Worm (Caenorhabditis elegans) whole organism, late embryonic: ENCODE measurements around the gene C33F10.11.
A peak's percentile ranks its signal among the peaks of the same experiment; 100 is the strongest.

ENCODE experiments used
- C08G9.2 ChIP-seq: sonication (generic microtip); optimal IDR thresholded peaks from 2 replicates; lab custom pipeline; 2016; ENCODE audit warnings: mild to moderate bottlenecking, missing genetic modification characterization, moderate library complexity, missing compliant biosample characterization
- T23F11.4 ChIP-seq: fragments of 200-800 bp; sonication (Bioruptor generic); optimal IDR thresholded peaks from 2 replicates; lab custom pipeline; 2018; ENCODE audit warnings: mild to moderate bottlenecking, missing genetic modification characterization, missing compliant biosample characterization
- Y22D7AL.16 ChIP-seq: sonication (generic microtip); optimal IDR thresholded peaks from 2 replicates; lab custom pipeline; 2016; ENCODE audit warnings: missing genetic modification characterization, missing compliant biosample characterization
- ahr-1 ChIP-seq: sonication (generic microtip); optimal IDR thresholded peaks from 2 replicates; lab custom pipeline; 2016; ENCODE audit warnings: missing genetic modification characterization, missing compliant biosample characterization
- ama-1 ChIP-seq: fragments of 150-350 bp; optimal IDR thresholded peaks from 2 replicates; lab custom pipeline; 2014
- ceh-18 ChIP-seq: sonication (generic microtip); optimal IDR thresholded peaks from 2 replicates; lab custom pipeline; 2016; ENCODE audit warnings: missing genetic modification characterization, missing compliant biosample characterization
- ceh-19 ChIP-seq: fragments of 200-800 bp; sonication (Bioruptor generic); optimal IDR thresholded peaks from 2 replicates; lab custom pipeline; 2018; ENCODE audit warnings: mild to moderate bottlenecking, missing genetic modification characterization, missing compliant biosample characterization
- ceh-22 ChIP-seq: sonication (generic microtip); optimal IDR thresholded peaks from 2 replicates; lab custom pipeline; 2017; ENCODE audit warnings: missing biosample characterization, missing genetic modification characterization
- ceh-24 ChIP-seq: sonication (generic microtip); optimal IDR thresholded peaks from 2 replicates; lab custom pipeline; 2016; ENCODE audit warnings: mild to moderate bottlenecking, missing genetic modification characterization, missing compliant biosample characterization
- ceh-31 ChIP-seq: sonication (generic microtip); optimal IDR thresholded peaks from 2 replicates; lab custom pipeline; 2016; ENCODE audit warnings: missing genetic modification characterization, missing compliant biosample characterization
- ceh-45 ChIP-seq: fragments of 200-800 bp; sonication (Bioruptor generic); IDR thresholded peaks from 2 replicates; pipeline ENCODE4 v1.3.6; 2022; ENCODE audit warnings: missing genetic modification reagents, missing genetic modification characterization, missing compliant biosample characterization
- ceh-48 ChIP-seq: sonication (generic microtip); optimal IDR thresholded peaks from 2 replicates; lab custom pipeline; 2016; ENCODE audit warnings: missing genetic modification characterization, inconsistent platforms, missing compliant biosample characterization
- ceh-6 ChIP-seq: fragments of 200-800 bp; sonication (Bioruptor generic); optimal IDR thresholded peaks from 2 replicates; lab custom pipeline; 2018; ENCODE audit warnings: mild to moderate bottlenecking, missing genetic modification characterization, missing compliant biosample characterization
- dmd-4 ChIP-seq: sonication (generic microtip); optimal IDR thresholded peaks from 2 replicates; lab custom pipeline; 2016; ENCODE audit warnings: borderline replicate concordance, missing genetic modification characterization, missing compliant biosample characterization
- elt-2 ChIP-seq: sonication (generic microtip); optimal IDR thresholded peaks from 2 replicates; lab custom pipeline; 2016; ENCODE audit warnings: missing genetic modification reagents, missing genetic modification characterization, missing compliant biosample characterization
- ets-4 ChIP-seq: sonication (generic microtip); optimal IDR thresholded peaks from 2 replicates; lab custom pipeline; 2016; ENCODE audit warnings: missing genetic modification characterization, missing compliant biosample characterization
- gmeb-2 ChIP-seq: sonication (generic microtip); optimal IDR thresholded peaks from 2 replicates; lab custom pipeline; 2016; ENCODE audit warnings: missing genetic modification characterization, inconsistent platforms, missing compliant biosample characterization
- hlh-13 ChIP-seq: fragments of 200-800 bp; sonication (Bioruptor generic); optimal IDR thresholded peaks from 2 replicates; lab custom pipeline; 2018; ENCODE audit warnings: mild to moderate bottlenecking, missing genetic modification characterization, missing compliant biosample characterization
- hlh-8 ChIP-seq: sonication (generic microtip); optimal IDR thresholded peaks from 2 replicates; lab custom pipeline; 2016; ENCODE audit warnings: missing genotype, missing genetic modification characterization, missing compliant biosample characterization
- lim-6 ChIP-seq: sonication (generic microtip); optimal IDR thresholded peaks from 2 replicates; lab custom pipeline; 2016; ENCODE audit warnings: missing genetic modification characterization, missing compliant biosample characterization
- lin-11 ChIP-seq: fragments of 200-800 bp; sonication (Bioruptor generic); optimal IDR thresholded peaks from 2 replicates; lab custom pipeline; 2018; ENCODE audit warnings: mild to moderate bottlenecking, missing genetic modification characterization, missing compliant biosample characterization
- madf-2 ChIP-seq: sonication (generic microtip); optimal IDR thresholded peaks from 2 replicates; lab custom pipeline; 2017; ENCODE audit warnings: missing genetic modification characterization, missing compliant biosample characterization
- mec-3 ChIP-seq: sonication (generic microtip); optimal IDR thresholded peaks from 2 replicates; lab custom pipeline; 2016; ENCODE audit warnings: borderline replicate concordance, missing genetic modification characterization, missing compliant biosample characterization
- nfya-1 ChIP-seq: sonication (generic microtip); optimal IDR thresholded peaks from 2 replicates; lab custom pipeline; 2017; ENCODE audit warnings: missing genetic modification characterization, mild to moderate bottlenecking, missing compliant biosample characterization, antibody characterized with exemption, moderate library complexity
- nhr-11 ChIP-seq: fragments of 150-350 bp; optimal IDR thresholded peaks from 2 replicates; lab custom pipeline; 2014; ENCODE audit warnings: missing biosample characterization, missing genetic modification characterization
- nhr-232 ChIP-seq: sonication (generic microtip); optimal IDR thresholded peaks from 2 replicates; lab custom pipeline; 2016; ENCODE audit warnings: missing genetic modification characterization, missing compliant biosample characterization
- pag-3 ChIP-seq: sonication (generic microtip); optimal IDR thresholded peaks from 2 replicates; lab custom pipeline; 2016; ENCODE audit warnings: missing compliant biosample characterization, missing genetic modification characterization, borderline replicate concordance
- pat-9 ChIP-seq: fragments of 200-800 bp; sonication (Bioruptor generic); optimal IDR thresholded peaks from 2 replicates; lab custom pipeline; 2018; ENCODE audit warnings: mild to moderate bottlenecking, missing genetic modification characterization, moderate library complexity, missing compliant biosample characterization
- pax-1 ChIP-seq: fragments of 150-350 bp; optimal IDR thresholded peaks from 2 replicates; lab custom pipeline; 2014; ENCODE audit warnings: missing biosample characterization, missing genetic modification characterization
- pha-4 ChIP-seq: fragments of 150-350 bp; optimal IDR thresholded peaks from 2 replicates; lab custom pipeline; 2018; ENCODE audit warnings: missing biosample characterization, missing genetic modification reagents, missing genetic modification characterization
- pros-1 ChIP-seq: fragments of 150-350 bp; optimal IDR thresholded peaks from 2 replicates; lab custom pipeline; 2014; ENCODE audit warnings: missing biosample characterization, missing genetic modification reagents, missing genetic modification characterization
- ref-2 ChIP-seq: sonication (generic microtip); optimal IDR thresholded peaks from 2 replicates; lab custom pipeline; 2016; ENCODE audit warnings: missing genetic modification characterization, missing compliant biosample characterization
- rnt-1 ChIP-seq: sonication (generic microtip); optimal IDR thresholded peaks from 2 replicates; lab custom pipeline; 2016; ENCODE audit warnings: missing genetic modification characterization, missing compliant biosample characterization
- sox-2 ChIP-seq: fragments of 200-800 bp; sonication (Bioruptor generic); IDR thresholded peaks from 2 replicates; pipeline ENCODE4 v1.3.6; 2022; ENCODE audit warnings: missing genetic modification reagents, missing genetic modification characterization, missing compliant biosample characterization
- sox-4 ChIP-seq: sonication (generic microtip); optimal IDR thresholded peaks from 2 replicates; lab custom pipeline; 2017; ENCODE audit warnings: mild to moderate bottlenecking, missing genetic modification characterization, inconsistent platforms, missing compliant biosample characterization
- tbx-7 ChIP-seq: sonication (generic microtip); optimal IDR thresholded peaks from 2 replicates; lab custom pipeline; 2016; ENCODE audit warnings: missing genotype, missing genetic modification characterization, missing compliant biosample characterization
- unc-3 ChIP-seq, 2 experiments: fragments of 200-800 bp in 1 of 2; sonication (Bioruptor generic) in 1 of 2; sonication (generic microtip) in 1 of 2; conservative IDR thresholded peaks in 1 of 2; optimal IDR thresholded peaks in 1 of 2; 2 replicates each; pipeline versions ENCODE4 v1.3.6 to Lab custom; 2016 to 2022; ENCODE audit warnings: missing compliant biosample characterization in 2 of 2, missing genetic modification characterization in 2 of 2, missing genetic modification reagents in 1 of 2
- unc-42 ChIP-seq: sonication (generic microtip); optimal IDR thresholded peaks from 2 replicates; lab custom pipeline; 2016; ENCODE audit warnings: missing genotype, missing genetic modification characterization, missing compliant biosample characterization
- unc-55 ChIP-seq: sonication (generic microtip); optimal IDR thresholded peaks from 2 replicates; lab custom pipeline; 2017; ENCODE audit warnings: missing biosample characterization, missing genetic modification reagents, missing genetic modification characterization
- unc-86 ChIP-seq: sonication (generic microtip); optimal IDR thresholded peaks from 2 replicates; lab custom pipeline; 2016; ENCODE audit warnings: missing genetic modification characterization, missing compliant biosample characterization

Gene C33F10.11

ce11 chrII:4857873-4858364, 23.3 kb upstream of the C33F10.11 start, which contains the start of gene F11G11.5:
Gene F11G11.5, plus strand, starts transcription at chrII:4857923.
- TF ChIP-seq ceh-31 (tag; lab: Kevin White, UChicago), result no peak
- TF ChIP-seq ceh-45, result no peak
- TF ChIP-seq ceh-6 (GFP tag; lab: Kevin White, UChicago), result no peak
- no peak for TF ChIP-seq mec-3 (tag; lab: Kevin White, UChicago)
- TF ChIP-seq dmd-4 (tag; lab: Kevin White, UChicago), result no peak
- TF ChIP-seq, all 69 proteins: peak for 0

- TF ChIP-seq ceh-22 (no peak), elt-2 (tag; lab: Kevin White, UChicago) (peak; percentile 98), ama-1 (lab: Kevin White, UChicago) (no peak)
Observed at ce11 chrII:4857086-4857485, 22.4 kb upstream of the C33F10.11 start.

- TF ChIP-seq tbx-7 (tag; lab: Kevin White, UChicago) (no peak), ahr-1 (tag; lab: Kevin White, UChicago) (no peak), ceh-48 (no peak), madf-2 (tag; lab: Kevin White, UChicago) (no peak), C08G9.2 (tag; lab: Kevin White, UChicago) (no peak), pat-9 (tag; lab: Kevin White, UChicago) (no peak), ceh-18 (tag; lab: Kevin White, UChicago) (no peak), ceh-24 (tag; lab: Kevin White, UChicago) (no peak), gmeb-2 (tag; lab: Kevin White, UChicago) (no peak), unc-86 (tag; lab: Kevin White, UChicago) (no peak), nfya-1 (no peak), ceh-6 (GFP tag; lab: Kevin White, UChicago) (no peak), elt-2 (tag; lab: Kevin White, UChicago) (no peak), unc-3 (GFP tag; conservative IDR thresholded peaks at IDR 0.05; lab: Robert Waterston, UW) (no peak), unc-3 (tag; optimal IDR thresholded peaks at IDR 0.05; lab: Kevin White, UChicago) (no peak), ets-4 (no peak), sox-2 (GFP tag; lab: Robert Waterston, UW) (no peak), Y22D7AL.16 (no peak), rnt-1 (no peak)
Observed at ce11 chrII:4856113-4856512, 21.5 kb upstream of the C33F10.11 start.

- TF ChIP-seq unc-42 (tag; lab: Kevin White, UChicago), result peak; percentile 22
- no peak for TF ChIP-seq pros-1 (tag; lab: Kevin White, UChicago)
- no peak for TF ChIP-seq ceh-18 (tag; lab: Kevin White, UChicago)
- TF ChIP-seq ceh-22, result no peak
Observed at ce11 chrII:4855489-4855888, 20.8 kb upstream of the C33F10.11 start.

- TF ChIP-seq gmeb-2 (tag; lab: Kevin White, UChicago), result no peak
- TF ChIP-seq hlh-13, result no peak
- no peak for TF ChIP-seq pha-4 (tag; lab: Kevin White, UChicago)
- TF ChIP-seq C08G9.2 (tag; lab: Kevin White, UChicago), result no peak
- TF ChIP-seq ref-2 (tag; lab: Kevin White, UChicago), result no peak
- TF ChIP-seq elt-2 (tag; lab: Kevin White, UChicago), result no peak
- no peak for TF ChIP-seq pag-3 (tag; lab: Kevin White, UChicago)
- no peak for TF ChIP-seq T23F11.4 (GFP tag; lab: Kevin White, UChicago)
- TF ChIP-seq nhr-232 (tag; lab: Kevin White, UChicago), result no peak
- TF ChIP-seq pax-1 (tag; lab: Kevin White, UChicago), result no peak
- TF ChIP-seq unc-55 (GFP tag; lab: Kevin White, UChicago), result no peak
- no peak for TF ChIP-seq ahr-1 (tag; lab: Kevin White, UChicago)
- no peak for TF ChIP-seq hlh-8
- no peak for TF ChIP-seq sox-4 (tag; lab: Kevin White, UChicago)
- no peak for TF ChIP-seq lim-6
- no peak for TF ChIP-seq lin-11 (tag; lab: Kevin White, UChicago)
- no peak for TF ChIP-seq ceh-19 (GFP tag; lab: Kevin White, UChicago)
- TF ChIP-seq nhr-11 (tag; lab: Kevin White, UChicago), result no peak
- TF ChIP-seq ceh-48, result no peak
Observed at ce11 chrII:4854761-4855160, 20.1 kb upstream of the C33F10.11 start.
